Worm (Caenorhabditis elegans) whole organism, L3 larva: ENCODE results near the gene fbxa-108.

Experiments used
- ama-1 ChIP-seq: fragments of 150-350 bp; optimal IDR thresholded peaks from 2 replicates; lab custom pipeline; 2018
- ceh-16 ChIP-seq: sonication (generic microtip); optimal IDR thresholded peaks from 2 replicates; lab custom pipeline; 2017; ENCODE audit warnings: missing biosample characterization, missing genetic modification characterization
- ceh-82 ChIP-seq: fragments of 150-350 bp; optimal IDR thresholded peaks from 2 replicates; lab custom pipeline; 2014; ENCODE audit warnings: missing biosample characterization, missing genetic modification characterization
- daf-12 ChIP-seq: fragments of 150-350 bp; optimal IDR thresholded peaks from 2 replicates; lab custom pipeline; 2014; ENCODE audit warnings: missing biosample characterization, missing genetic modification reagents, missing genetic modification characterization
- jun-1 ChIP-seq: fragments of 150-350 bp; optimal IDR thresholded peaks from 2 replicates; lab custom pipeline; 2014; ENCODE audit warnings: missing biosample characterization, missing genetic modification reagents, missing genetic modification characterization
- nhr-11 ChIP-seq: fragments of 150-350 bp; optimal IDR thresholded peaks from 2 replicates; lab custom pipeline; 2014; ENCODE audit warnings: missing biosample characterization, missing genetic modification characterization
- nhr-76 ChIP-seq: fragments of 150-350 bp; sonication (generic microtip); optimal IDR thresholded peaks from 5 replicates; lab custom pipeline; 2014; ENCODE audit warnings: missing biosample characterization, missing genetic modification characterization
- nhr-77 ChIP-seq: fragments of 150-350 bp; optimal IDR thresholded peaks from 2 replicates; lab custom pipeline; 2014; ENCODE audit warnings: missing biosample characterization, missing genetic modification characterization
- skn-1 ChIP-seq: fragments of 150-350 bp; optimal IDR thresholded peaks from 2 replicates; lab custom pipeline; 2014; ENCODE audit warnings: missing biosample characterization, missing genetic modification characterization

ce11 chrV:17658824-17659223 is 361 bp downstream of the fbxa-108 start:
- no peak for TF ChIP-seq nhr-11 (tag; lab: Kevin White, UChicago)
- no peak for TF ChIP-seq daf-12 (tag; lab: Kevin White, UChicago)
- TF ChIP-seq nhr-76 (tag; lab: Kevin White, UChicago) = no peak
- no peak for TF ChIP-seq ceh-82
- TF ChIP-seq skn-1 (tag; lab: Kevin White, UChicago) = no peak
- no peak for TF ChIP-seq jun-1 (tag; lab: Kevin White, UChicago)
- no peak for TF ChIP-seq nhr-77 (tag; lab: Kevin White, UChicago)
- no peak for TF ChIP-seq ama-1 (lab: Kevin White, UChicago)
- no peak for TF ChIP-seq ceh-16 (tag; lab: Kevin White, UChicago)
